Worm (Caenorhabditis elegans) whole organism, L1 larva: Measurements from ENCODE around the gene clc-29.

ENCODE experiments used
- C04F5.9 ChIP-seq: sonication (generic microtip); optimal IDR thresholded peaks from 2 replicates; lab custom pipeline; 2016; ENCODE audit warnings: missing genetic modification characterization, missing compliant biosample characterization
- C34B4.2 ChIP-seq: sonication (generic microtip); optimal IDR thresholded peaks from 2 replicates; lab custom pipeline; 2017; ENCODE audit warnings: mild to moderate bottlenecking, missing genetic modification characterization, missing compliant biosample characterization
- F16B12.6 ChIP-seq: fragments of 150-350 bp; optimal IDR thresholded peaks from 2 replicates; lab custom pipeline; 2014; ENCODE audit warnings: missing biosample characterization, missing genetic modification characterization
- Y116A8C.19 ChIP-seq: sonication (generic microtip); optimal IDR thresholded peaks from 2 replicates; lab custom pipeline; 2016; ENCODE audit warnings: missing compliant biosample characterization, missing genetic modification characterization, borderline replicate concordance
- alr-1 ChIP-seq: fragments of 200-800 bp; sonication (Bioruptor generic); optimal IDR thresholded peaks from 2 replicates; lab custom pipeline; 2018; ENCODE audit warnings: borderline replicate concordance, mild to moderate bottlenecking, missing genetic modification characterization, missing compliant biosample characterization
- aly-2 ChIP-seq: fragments of 150-350 bp; optimal IDR thresholded peaks from 2 replicates; lab custom pipeline; 2014; ENCODE audit warnings: missing biosample characterization, missing genetic modification characterization
- ceh-63 ChIP-seq: fragments of 200-800 bp; sonication (Bioruptor generic); optimal IDR thresholded peaks from 2 replicates; lab custom pipeline; 2018; ENCODE audit warnings: mild to moderate bottlenecking, missing genetic modification characterization, missing compliant biosample characterization
- ceh-90 ChIP-seq: sonication (generic microtip); optimal IDR thresholded peaks from 2 replicates; lab custom pipeline; 2016; ENCODE audit warnings: missing genetic modification characterization, missing compliant biosample characterization
- dsc-1 ChIP-seq: sonication (generic microtip); optimal IDR thresholded peaks from 2 replicates; lab custom pipeline; 2016; ENCODE audit warnings: mild to moderate bottlenecking, missing genetic modification characterization, missing compliant biosample characterization
- efl-1 ChIP-seq, 4 experiments: fragments of 150-350 bp; optimal IDR thresholded peaks in 3 of 4; peaks in 1 of 4; 1 replicate in 1 of 4; 2 replicates in 3 of 4; lab custom pipeline; 2014; ENCODE audit warnings: missing biosample characterization in 2 of 4, missing genetic modification characterization in 2 of 4, missing genetic modification reagents in 2 of 4
- egl-27 ChIP-seq, 2 experiments: fragments of 150-350 bp in 1 of 2; sonication (generic microtip); optimal IDR thresholded peaks; 3 replicates each; lab custom pipeline; 2017 to 2018; ENCODE audit warnings: missing biosample characterization in 2 of 2, missing genetic modification characterization in 2 of 2, missing genetic modification reagents in 2 of 2
- elt-3 ChIP-seq, 6 experiments: fragments of 150-350 bp in 1 of 6; sonication (generic microtip); optimal IDR thresholded peaks; 2 replicates each; lab custom pipeline; 2017 to 2018; ENCODE audit warnings: missing biosample characterization in 6 of 6, missing genetic modification characterization in 6 of 6, inconsistent platforms in 1 of 6
- fkh-10 ChIP-seq: sonication (generic microtip); optimal IDR thresholded peaks from 2 replicates; lab custom pipeline; 2017; ENCODE audit warnings: missing biosample characterization, missing genetic modification reagents, missing genetic modification characterization
- fkh-8 ChIP-seq: sonication (generic microtip); optimal IDR thresholded peaks from 2 replicates; lab custom pipeline; 2016; ENCODE audit warnings: mild to moderate bottlenecking, missing genetic modification characterization, missing compliant biosample characterization
- hlh-17 ChIP-seq: fragments of 200-800 bp; sonication (Bioruptor generic); optimal IDR thresholded peaks from 2 replicates; lab custom pipeline; 2018; ENCODE audit warnings: missing genetic modification characterization, mild to moderate bottlenecking, missing compliant biosample characterization, moderate library complexity, borderline replicate concordance
- irx-1 ChIP-seq: sonication (generic microtip); optimal IDR thresholded peaks from 2 replicates; lab custom pipeline; 2016; ENCODE audit warnings: missing genetic modification characterization, missing compliant biosample characterization
- lin-14 ChIP-seq: fragments of 200-800 bp; sonication (Bioruptor generic); optimal IDR thresholded peaks from 2 replicates; lab custom pipeline; 2018; ENCODE audit warnings: mild to moderate bottlenecking, missing genetic modification characterization, moderate library complexity, missing compliant biosample characterization
- lin-15B ChIP-seq: fragments of 150-350 bp; sonication (generic microtip); optimal IDR thresholded peaks from 3 replicates; lab custom pipeline; 2014; ENCODE audit warnings: missing biosample characterization, missing genetic modification characterization
- mab-9 ChIP-seq: fragments of 200-800 bp; sonication (Bioruptor generic); IDR thresholded peaks from 2 replicates; pipeline ENCODE4 v1.3.6; 2022; ENCODE audit warnings: missing genetic modification reagents, missing genetic modification characterization, missing compliant biosample characterization
- mdl-1 ChIP-seq, 2 experiments: fragments of 150-350 bp; optimal IDR thresholded peaks; 2 replicates each; lab custom pipeline; 2014 to 2017; ENCODE audit warnings: missing biosample characterization in 2 of 2, missing genetic modification characterization in 2 of 2, inconsistent platforms in 1 of 2
- nhr-11 ChIP-seq: fragments of 150-350 bp; optimal IDR thresholded peaks from 2 replicates; lab custom pipeline; 2014; ENCODE audit warnings: missing biosample characterization, missing genetic modification characterization
- nhr-20 ChIP-seq: sonication (generic microtip); optimal IDR thresholded peaks from 2 replicates; lab custom pipeline; 2016; ENCODE audit warnings: mild to moderate bottlenecking, missing genetic modification characterization, missing compliant biosample characterization
- nhr-76 ChIP-seq: sonication (generic microtip); optimal IDR thresholded peaks from 2 replicates; lab custom pipeline; 2017; ENCODE audit warnings: missing biosample characterization, missing genetic modification characterization
- nhr-77 ChIP-seq: fragments of 150-350 bp; optimal IDR thresholded peaks from 2 replicates; lab custom pipeline; 2014; ENCODE audit warnings: missing biosample characterization, missing genetic modification characterization
- nhr-84 ChIP-seq: sonication (generic microtip); optimal IDR thresholded peaks from 2 replicates; lab custom pipeline; 2017; ENCODE audit warnings: missing biosample characterization, missing genetic modification characterization
- nhr-90 ChIP-seq: sonication (generic microtip); optimal IDR thresholded peaks from 2 replicates; lab custom pipeline; 2016; ENCODE audit warnings: mild to moderate bottlenecking, missing genetic modification characterization, missing compliant biosample characterization; ENCODE audit not compliant: poor library complexity
- pag-3 ChIP-seq: sonication (generic microtip); optimal IDR thresholded peaks from 2 replicates; lab custom pipeline; 2017; ENCODE audit warnings: missing genetic modification characterization, mild to moderate bottlenecking, missing compliant biosample characterization, antibody characterized with exemption, borderline replicate concordance; ENCODE audit not compliant: insufficient read depth
- pax-3 ChIP-seq: fragments of 200-800 bp; sonication (Bioruptor generic); optimal IDR thresholded peaks from 2 replicates; lab custom pipeline; 2018; ENCODE audit warnings: mild to moderate bottlenecking, missing genetic modification characterization, moderate library complexity, missing compliant biosample characterization
- skn-1 ChIP-seq: fragments of 150-350 bp; optimal IDR thresholded peaks from 2 replicates; lab custom pipeline; 2014; ENCODE audit warnings: missing biosample characterization, missing genetic modification characterization
- snpc-4 ChIP-seq: fragments of 150-350 bp; optimal IDR thresholded peaks from 2 replicates; lab custom pipeline; 2014; ENCODE audit warnings: missing biosample characterization, missing genetic modification characterization
- snu-23 ChIP-seq: sonication (generic microtip); optimal IDR thresholded peaks from 2 replicates; lab custom pipeline; 2016; ENCODE audit warnings: missing genetic modification characterization, missing compliant biosample characterization
- sox-4 ChIP-seq: sonication (generic microtip); optimal IDR thresholded peaks from 2 replicates; lab custom pipeline; 2016; ENCODE audit warnings: missing genetic modification characterization, missing compliant biosample characterization
- sptf-1 ChIP-seq: fragments of 150-350 bp; optimal IDR thresholded peaks from 2 replicates; lab custom pipeline; 2014; ENCODE audit warnings: missing biosample characterization, missing genetic modification characterization
- tlp-1 ChIP-seq: fragments of 150-350 bp; optimal IDR thresholded peaks from 2 replicates; lab custom pipeline; 2014; ENCODE audit warnings: missing biosample characterization, missing genetic modification characterization
- unc-130 ChIP-seq: fragments of 150-350 bp; optimal IDR thresholded peaks from 2 replicates; lab custom pipeline; 2017; ENCODE audit warnings: missing biosample characterization, missing genetic modification characterization, inconsistent platforms
- vab-15 ChIP-seq: sonication (generic microtip); optimal IDR thresholded peaks from 2 replicates; lab custom pipeline; 2017; ENCODE audit warnings: missing genotype, mild to moderate bottlenecking, missing genetic modification characterization, missing compliant biosample characterization
- zag-1 ChIP-seq: fragments of 150-350 bp; optimal IDR thresholded peaks from 2 replicates; lab custom pipeline; 2014; ENCODE audit warnings: missing biosample characterization, missing genetic modification characterization
- zip-4 ChIP-seq: fragments of 200-800 bp; sonication (Bioruptor generic); optimal IDR thresholded peaks from 2 replicates; lab custom pipeline; 2018; ENCODE audit warnings: mild to moderate bottlenecking, missing genetic modification characterization, moderate library complexity, missing compliant biosample characterization
- ztf-11 ChIP-seq, 2 experiments: sonication (generic microtip); optimal IDR thresholded peaks; 2 replicates each; lab custom pipeline; 2016 to 2017; ENCODE audit warnings: missing genetic modification characterization in 2 of 2, missing biosample characterization in 1 of 2, missing compliant biosample characterization in 1 of 2

clc-29 gene

DNA sequence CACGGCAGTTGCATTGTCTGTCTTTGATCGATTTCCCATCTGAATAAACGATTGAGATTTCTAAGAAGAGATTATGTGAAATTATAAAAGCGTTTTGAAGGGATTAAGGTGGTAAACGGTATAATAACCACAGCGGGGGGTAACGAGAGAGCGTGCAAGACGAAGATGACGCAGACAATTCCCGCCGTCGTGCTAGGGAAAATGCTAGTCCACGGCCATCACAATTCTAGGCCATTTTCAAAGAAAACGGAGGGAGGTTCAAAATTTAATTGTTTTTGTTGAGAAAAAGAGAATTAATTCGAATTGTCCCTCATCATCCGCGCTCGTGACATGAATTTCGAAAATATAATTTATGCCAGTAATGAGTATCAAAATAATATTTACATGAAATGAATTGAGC is 28.6 kb downstream of the clc-29 start, which contains the start of gene F10E9.11 (continued):
- TF ChIP-seq efl-1 (optimal IDR thresholded peaks at IDR 0.05; lab: Kevin White, UChicago): peak; percentile 97 to 99
- TF ChIP-seq efl-1 (GFP tag; optimal IDR thresholded peaks at IDR 0.05 in 1 of 2; lab: Kevin White, UChicago): peak; percentile 96 to 99
- TF ChIP-seq nhr-84: no peak
- TF ChIP-seq vab-15 (tag; lab: Kevin White, UChicago): peak; percentile 85
- TF ChIP-seq sox-4 (tag; lab: Kevin White, UChicago): peak; percentile 91
- TF ChIP-seq nhr-90: peak; percentile 93
- no peak for TF ChIP-seq ceh-63 (GFP tag; lab: Kevin White, UChicago)
- peak; percentile 48 for TF ChIP-seq zip-4 (GFP tag; lab: Kevin White, UChicago)
- no peak for TF ChIP-seq nhr-76 (tag; lab: Kevin White, UChicago)
- no peak for TF ChIP-seq sptf-1 (tag; lab: Kevin White, UChicago)
- peak; percentile 26 for TF ChIP-seq fkh-10 (GFP tag; lab: Kevin White, UChicago)
- no peak for TF ChIP-seq zag-1 (tag; lab: Kevin White, UChicago)
- no peak for TF ChIP-seq hlh-17 (GFP tag; lab: Kevin White, UChicago)
- TF ChIP-seq alr-1 (tag; lab: Kevin White, UChicago): no peak
- TF ChIP-seq mdl-1 (tag; optimal IDR thresholded peaks at IDR 0.05; lab: Kevin White, UChicago): peak in 1 of 2 experiments; percentile 62
- no peak for TF ChIP-seq aly-2 (tag; lab: Kevin White, UChicago)
- TF ChIP-seq fkh-8 (tag; lab: Kevin White, UChicago): peak; percentile 86
- peak in 3 of 6 experiments; percentile 25 to 52 (median 28) for TF ChIP-seq elt-3 (tag; optimal IDR thresholded peaks at IDR 0.05; lab: Kevin White, UChicago)
- no peak for TF ChIP-seq lin-15B (tag; lab: Kevin White, UChicago)
- TF ChIP-seq egl-27 (tag; optimal IDR thresholded peaks at IDR 0.05; lab: Kevin White, UChicago): no peak
- TF ChIP-seq skn-1: peak; percentile 76
- TF ChIP-seq dsc-1 (tag; lab: Kevin White, UChicago): peak; percentile 92
- peak; percentile 92 for TF ChIP-seq ceh-90 (tag; lab: Kevin White, UChicago)
- peak; percentile 88 for TF ChIP-seq pax-3 (tag; lab: Kevin White, UChicago)
- no peak for TF ChIP-seq mab-9
- TF ChIP-seq tlp-1 (tag; lab: Kevin White, UChicago): no peak
- peak; percentile 57 for TF ChIP-seq Y116A8C.19 (tag; lab: Kevin White, UChicago)
- peak; percentile 85 for TF ChIP-seq lin-14 (GFP tag; lab: Kevin White, UChicago)
- TF ChIP-seq unc-130 (tag; lab: Kevin White, UChicago): peak; percentile 74
- peak; percentile 91 for TF ChIP-seq snu-23 (GFP tag; lab: Kevin White, UChicago)
- TF ChIP-seq nhr-11 (tag; lab: Kevin White, UChicago): no peak
- TF ChIP-seq nhr-77 (tag; lab: Kevin White, UChicago): peak; percentile 36

DNA sequence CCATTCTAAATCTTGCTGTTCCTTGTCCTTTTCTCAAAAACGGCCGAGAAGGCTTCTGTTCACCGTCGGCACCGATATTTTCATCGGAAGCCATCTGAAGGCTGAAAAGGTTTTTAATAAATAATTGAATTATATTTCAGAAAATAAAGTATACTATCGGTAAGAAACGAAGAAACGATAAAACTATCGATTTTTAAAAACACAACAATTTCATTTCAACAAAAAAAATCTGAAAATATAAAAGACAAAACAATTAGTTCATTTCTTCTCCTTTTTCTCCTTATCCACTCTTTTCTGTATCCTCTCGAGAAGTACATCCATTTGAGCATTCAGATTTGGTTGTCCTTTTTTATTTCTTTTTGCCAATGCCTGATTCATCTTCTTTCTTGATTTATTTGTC is 29.2 kb downstream of the clc-29 start, which contains the start of gene sas-4:
sas-4 (minus strand) TSS at position 101 of the 400 bp plus-strand sequence.
- TF ChIP-seq hlh-17 (GFP tag; lab: Kevin White, UChicago) (no peak), lin-15B (tag; lab: Kevin White, UChicago) (no peak), dsc-1 (tag; lab: Kevin White, UChicago) (no peak), F16B12.6 (tag; lab: Kevin White, UChicago) (no peak), nhr-20 (tag; lab: Kevin White, UChicago) (no peak), irx-1 (no peak), pag-3 (tag; lab: Kevin White, UChicago) (no peak), aly-2 (tag; lab: Kevin White, UChicago) (no peak), sptf-1 (tag; lab: Kevin White, UChicago) (no peak), C34B4.2 (no peak), zag-1 (tag; lab: Kevin White, UChicago) (no peak), ztf-11 (tag; optimal IDR thresholded peaks at IDR 0.05; lab: Kevin White, UChicago) (no peak), C04F5.9 (no peak), snpc-4 (tag; lab: Kevin White, UChicago) (no peak)
